Fruit fly (Drosophila melanogaster): ENCODE measurements around the gene Vps13B.

The Vps13B gene

DNA sequence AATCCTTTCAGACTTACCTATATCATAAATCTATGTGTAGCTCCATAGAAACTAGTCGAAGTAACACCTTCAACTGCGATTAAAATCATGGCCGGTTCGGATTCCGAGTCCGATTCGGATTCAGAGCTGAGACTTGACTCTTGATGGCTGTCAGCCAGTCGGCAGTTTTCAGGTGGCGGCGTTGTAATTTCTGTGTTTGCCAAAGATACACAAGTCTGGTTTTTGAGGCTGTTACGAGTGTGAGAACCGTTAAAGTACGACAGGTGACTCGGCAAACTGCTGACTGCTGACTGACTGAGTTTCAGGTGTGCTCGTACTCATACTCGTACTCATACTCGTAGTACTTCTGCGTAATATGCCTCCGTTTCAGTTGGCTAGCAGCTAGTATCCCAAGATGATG, 44.6 kb upstream of the Vps13B start (continued):
- TF ChIP-seq tin (GFP tag; optimal IDR thresholded peaks at IDR 0.05) (no peak), CG9932 (GFP tag; IDR thresholded peaks at IDR 0.05) (no peak; the same call in 1 of the 2 replicates), slou (GFP tag; optimal IDR thresholded peaks at IDR 0.05) (no peak), NFAT (GFP tag; IDR thresholded peaks at IDR 0.05) (no peak), toy (GFP tag; IDR thresholded peaks at IDR 0.05) (0 out of 2 replicates have a peak, but pooled peaks have one; percentile 44), Trl (optimal IDR thresholded peaks at IDR 0.05) (no peak), Trl (GFP tag; optimal IDR thresholded peaks at IDR 0.05) (peak; percentile 27), nau (GFP tag; optimal IDR thresholded peaks at IDR 0.05) (peak; percentile 26), odd (GFP tag; optimal IDR thresholded peaks at IDR 0.05) (peak; percentile 42), CG15696 (tag; optimal IDR thresholded peaks at IDR 0.05) (no peak), Oaz (GFP tag; IDR thresholded peaks at IDR 0.05) (0 out of 2 replicates have a peak, but pooled peaks have one; percentile 7), CG13775 (GFP tag; optimal IDR thresholded peaks at IDR 0.05) (no peak), otp (GFP tag; IDR thresholded peaks at IDR 0.05) (0 out of 3 replicates have a peak, but pooled peaks have one; percentile 27), h (optimal IDR thresholded peaks at IDR 0.05) (no peak), CG17359 (tag; optimal IDR thresholded peaks at IDR 0.05) (peak; percentile 12), Tbp (GFP tag; optimal IDR thresholded peaks at IDR 0.05) (no peak), dati (GFP tag; IDR thresholded peaks at IDR 0.05) (no peak), wek (GFP tag; optimal IDR thresholded peaks at IDR 0.05) (peak; percentile 39), sima (GFP tag; optimal IDR thresholded peaks at IDR 0.05) (no peak), her (GFP tag; optimal IDR thresholded peaks at IDR 0.05) (peak; percentile 32), CG7839 (tag; optimal IDR thresholded peaks at IDR 0.05) (no peak), hkb (optimal IDR thresholded peaks at IDR 0.05) (no peak), hkb (GFP tag; IDR thresholded peaks at IDR 0.05) (0 out of 2 replicates have a peak, but pooled peaks have one; percentile 14), CG6683 (GFP tag; optimal IDR thresholded peaks at IDR 0.05) (no peak), CG17568 (GFP tag; optimal IDR thresholded peaks at IDR 0.05) (peak; percentile 17), CG10543 (GFP tag; optimal IDR thresholded peaks at IDR 0.05) (peak; percentile 6), CG2202 (tag; optimal IDR thresholded peaks at IDR 0.05) (peak; percentile 1), CG7556 (GFP tag; optimal IDR thresholded peaks at IDR 0.05) (peak; percentile 18), jumu (GFP tag; optimal IDR thresholded peaks at IDR 0.05) (no peak), Xrp1 (GFP tag; IDR thresholded peaks at IDR 0.05) (0 out of 2 replicates have a peak, but pooled peaks have one; percentile 14), gfzf (GFP tag; optimal IDR thresholded peaks at IDR 0.05) (no peak), Dip2 (GFP tag; IDR thresholded peaks at IDR 0.05) (no peak), Hmx (GFP tag; optimal IDR thresholded peaks at IDR 0.05) (no peak), Mes4 (GFP tag; optimal IDR thresholded peaks at IDR 0.05) (no peak), PHDP (tag; optimal IDR thresholded peaks at IDR 0.05) (peak; percentile 53), cwo (GFP tag; optimal IDR thresholded peaks at IDR 0.05) (peak; percentile 11), CG14710 (tag; optimal IDR thresholded peaks at IDR 0.05) (no peak), Hey (tag; optimal IDR thresholded peaks at IDR 0.05) (peak; percentile 25), kay (GFP tag; optimal IDR thresholded peaks at IDR 0.05) (no peak), Meics (GFP tag; optimal IDR thresholded peaks at IDR 0.05) (peak; percentile 46), CG4707 (GFP tag; optimal IDR thresholded peaks at IDR 0.05) (no peak), CG16779 (GFP tag; IDR thresholded peaks at IDR 0.05) (no peak), Hr51 (GFP tag; optimal IDR thresholded peaks at IDR 0.05) (peak in 1 of 2 experiments; percentile 9), C15 (GFP tag; IDR thresholded peaks at IDR 0.05) (peak; percentile 15; the same call in 1 of the 3 replicates), lab (GFP tag; optimal IDR thresholded peaks at IDR 0.05) (peak; percentile 80), bsh (GFP tag; optimal IDR thresholded peaks at IDR 0.05) (peak in 1 of 2 experiments; percentile 38), CG17385 (GFP tag; optimal IDR thresholded peaks at IDR 0.05) (peak; percentile 16), CG8290 (GFP tag; optimal IDR thresholded peaks at IDR 0.05) (peak; percentile 6), CG8290 (tag; optimal IDR thresholded peaks at IDR 0.05) (peak in 1 of 2 experiments; percentile 77), CG7786 (GFP tag; optimal IDR thresholded peaks at IDR 0.05) (no peak), Stat92E (GFP tag; optimal IDR thresholded peaks at IDR 0.05) (no peak)

Measured in whole organism, embryonic.